Worm (Caenorhabditis elegans): ENCODE data around the gene cest-2.1.

DNA sequence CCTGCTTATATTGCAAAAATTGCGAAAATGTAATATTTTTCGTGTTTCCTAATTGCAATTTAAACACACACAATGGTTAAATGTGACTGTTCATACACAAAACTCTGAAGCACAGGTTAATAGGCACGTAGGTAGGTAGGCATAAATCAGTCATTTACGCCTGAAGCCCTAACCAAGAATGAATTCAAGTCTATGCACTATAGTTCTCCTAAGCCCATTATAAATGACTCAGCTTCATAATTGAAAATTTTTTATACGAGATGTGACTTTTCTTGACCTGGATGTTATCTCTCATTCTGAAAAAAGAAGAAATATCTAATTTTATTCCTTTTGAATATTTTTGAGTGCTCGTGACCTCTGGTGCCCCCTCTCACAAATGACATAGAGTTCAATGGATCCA lies 29.4 kb downstream of the cest-2.1 start:
- no peak for TF ChIP-seq ama-1 (optimal IDR thresholded peaks at IDR 0.05)
- TF ChIP-seq nfya-1 (tag; optimal IDR thresholded peaks at IDR 0.05) = no peak
- TF ChIP-seq tbx-2 (tag; optimal IDR thresholded peaks at IDR 0.05) = no peak
- no peak for TF ChIP-seq pqm-1 (tag; optimal IDR thresholded peaks at IDR 0.05)
- TF ChIP-seq fkh-10 (GFP tag; optimal IDR thresholded peaks at IDR 0.05) = no peak

All from whole organism, late embryonic.